Fruit fly (Drosophila melanogaster): ENCODE measurements around the gene EMC2B.
A peak's percentile ranks its signal among the peaks of the same experiment; 100 is the strongest.

EMC2B gene

DNA sequence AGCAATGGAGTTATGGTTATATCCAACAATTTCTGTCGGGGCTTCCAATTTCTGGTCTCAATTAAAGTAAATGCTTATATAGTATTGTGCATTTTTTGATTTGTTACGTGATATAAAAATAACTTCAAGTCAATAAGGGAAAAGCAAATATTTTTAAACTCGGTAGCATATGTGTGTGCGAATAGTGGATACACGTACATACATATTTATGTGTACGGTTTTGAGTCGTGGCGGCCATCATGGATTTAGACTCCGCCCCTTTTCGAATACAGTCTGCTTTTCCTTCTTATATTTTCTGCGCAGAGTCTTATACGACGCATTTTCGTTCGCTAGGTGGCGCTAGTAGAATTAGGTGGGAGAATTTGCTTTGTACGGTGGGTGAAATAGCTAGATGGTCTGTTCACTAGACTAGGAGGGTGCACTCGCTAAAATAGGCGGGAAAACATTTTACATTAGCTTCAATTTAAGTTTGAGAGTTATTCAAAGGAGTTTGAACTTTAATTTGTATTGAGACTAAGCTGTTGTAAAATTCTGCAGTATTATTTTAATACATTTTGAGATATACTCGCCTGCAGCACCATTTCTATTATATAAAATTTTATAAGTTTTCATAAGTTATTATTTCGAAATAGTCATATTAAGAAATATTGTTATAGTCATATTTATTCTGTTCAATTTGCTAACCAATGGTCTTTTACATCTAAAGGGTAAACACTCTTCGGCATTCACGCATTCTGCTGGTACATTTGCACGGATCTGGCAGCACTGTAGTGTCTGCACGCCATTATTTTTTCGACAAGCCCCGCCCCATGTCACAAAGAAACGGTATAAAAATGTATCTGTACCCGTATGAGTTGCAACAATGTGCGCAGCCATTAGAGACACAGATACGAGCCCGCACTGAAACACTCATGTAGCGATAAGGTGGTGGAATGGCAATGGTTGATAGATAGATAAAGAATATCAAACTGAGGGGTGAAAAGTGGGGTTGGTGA is 22.0 kb downstream of the EMC2B start (continued):
- peak; percentile 71 for TF ChIP-seq Oli (tag; optimal IDR thresholded peaks at IDR 0.05)
- no peak for TF ChIP-seq luna (GFP tag; optimal IDR thresholded peaks at IDR 0.05)
- no peak for TF ChIP-seq CG3065 (GFP tag; optimal IDR thresholded peaks at IDR 0.05)
- TF ChIP-seq run (tag; optimal IDR thresholded peaks at IDR 0.05) = peak; percentile 13
- no peak for TF ChIP-seq Hr78 (GFP tag; optimal IDR thresholded peaks at IDR 0.05)
- TF ChIP-seq TFAM (GFP tag; optimal IDR thresholded peaks at IDR 0.05) = no peak
- TF ChIP-seq tgo (GFP tag; IDR thresholded peaks at IDR 0.05) = peak; percentile 66
- TF ChIP-seq Neu2 (GFP tag; optimal IDR thresholded peaks at IDR 0.05; ENCODE audit: borderline replicate concordance) = no peak
- TF ChIP-seq knrl (GFP tag; IDR thresholded peaks at IDR 0.05; ENCODE audit: partially characterized antibody) = peak; percentile 53; the same call in 1 of the 3 replicates
- TF ChIP-seq CG4617 (GFP tag; optimal IDR thresholded peaks at IDR 0.05; ENCODE audit: borderline replicate concordance) = peak; percentile 10
- TF ChIP-seq wdn (GFP tag; IDR thresholded peaks at IDR 0.05) = 0 out of 2 replicates have a peak, but pooled peaks have one; percentile 15
- no peak for TF ChIP-seq Eip74EF (GFP tag; optimal IDR thresholded peaks at IDR 0.05)
- TF ChIP-seq zen (tag; optimal IDR thresholded peaks at IDR 0.05) = peak; percentile 42
- TF ChIP-seq row (GFP tag; IDR thresholded peaks at IDR 0.05) = peak; percentile 95
- TF ChIP-seq CG17328 (GFP tag; IDR thresholded peaks at IDR 0.05) = peak; percentile 69
- TF ChIP-seq Side (GFP tag; optimal IDR thresholded peaks at IDR 0.05) = no peak
- TF ChIP-seq ro (GFP tag; IDR thresholded peaks at IDR 0.05) = 0 out of 2 replicates have a peak, but pooled peaks have one; percentile 32

dm6 chr3R:16962303-16962702 is 29.4 kb downstream of the EMC2B start:
- TF ChIP-seq Elba2 (GFP tag; optimal IDR thresholded peaks at IDR 0.05) (peak; percentile 60), Abd-B (GFP tag; optimal IDR thresholded peaks at IDR 0.05) (peak; percentile 19), Hand (GFP tag; optimal IDR thresholded peaks at IDR 0.05) (no peak), CG9727 (GFP tag; optimal IDR thresholded peaks at IDR 0.05) (no peak), CG7271 (tag; optimal IDR thresholded peaks at IDR 0.05) (peak; percentile 26), gfzf (GFP tag; optimal IDR thresholded peaks at IDR 0.05) (no peak), CG1792 (GFP tag; optimal IDR thresholded peaks at IDR 0.05) (no peak), CG32767 (GFP tag; IDR thresholded peaks at IDR 0.05) (no peak), CG8944 (GFP tag; optimal IDR thresholded peaks at IDR 0.05) (no peak), Sox102F (GFP tag; optimal IDR thresholded peaks at IDR 0.05) (no peak), cad (GFP tag; optimal IDR thresholded peaks at IDR 0.05) (peak; percentile 83), CG1832 (GFP tag; optimal IDR thresholded peaks at IDR 0.05) (no peak)

- TF ChIP-seq phol (tag; optimal IDR thresholded peaks at IDR 0.05) (peak; percentile 31), CG15073 (GFP tag; optimal IDR thresholded peaks at IDR 0.05) (no peak), MBD-R2 (GFP tag; IDR thresholded peaks at IDR 0.05) (0 out of 2 replicates have a peak, but pooled peaks have one; percentile 9), tll (GFP tag; optimal IDR thresholded peaks at IDR 0.05) (peak in 1 of 2 experiments; percentile 1), luna (GFP tag; optimal IDR thresholded peaks at IDR 0.05) (no peak), CG1832 (GFP tag; optimal IDR thresholded peaks at IDR 0.05) (peak; percentile 90), klu (GFP tag; IDR thresholded peaks at IDR 0.05) (no peak), Nf-YB (GFP tag; optimal IDR thresholded peaks at IDR 0.05) (peak; percentile 90), CG6254 (GFP tag; optimal IDR thresholded peaks at IDR 0.05) (no peak), gcm (GFP tag; optimal IDR thresholded peaks at IDR 0.05) (peak; percentile 70), Abd-B (GFP tag; optimal IDR thresholded peaks at IDR 0.05) (peak; percentile 90), ac (GFP tag; optimal IDR thresholded peaks at IDR 0.05) (no peak), CG11093 (GFP tag; IDR thresholded peaks at IDR 0.05) (0 out of 3 replicates have a peak, but pooled peaks have one; percentile 12), CG11247 (GFP tag; IDR thresholded peaks at IDR 0.05) (no peak), CG7786 (GFP tag; optimal IDR thresholded peaks at IDR 0.05) (no peak), ara (GFP tag; IDR thresholded peaks at IDR 0.05) (0 out of 2 replicates have a peak, but pooled peaks have one; percentile 12), CG6689 (GFP tag; IDR thresholded peaks at IDR 0.05) (no peak), H15 (GFP tag; IDR thresholded peaks at IDR 0.05) (no peak), cad (GFP tag; optimal IDR thresholded peaks at IDR 0.05) (peak; percentile 66), rib (GFP tag; IDR thresholded peaks at IDR 0.05) (0 out of 2 replicates have a peak, but pooled peaks have one; percentile 23)
Measured at dm6 chr3R:16960219-16960618, 31.5 kb downstream of the EMC2B start.
